Worm (Caenorhabditis elegans) whole organism, late embryonic: ENCODE results near the gene C26B9.6.
A peak's percentile ranks its signal among the peaks of the same experiment; 100 is the strongest.

Source experiments
- C08G9.2 ChIP-seq: sonication (generic microtip); optimal IDR thresholded peaks from 2 replicates; lab custom pipeline; 2016; ENCODE audit warnings: mild to moderate bottlenecking, missing genetic modification characterization, moderate library complexity, missing compliant biosample characterization
- F13H6.1 ChIP-seq: sonication (generic microtip); optimal IDR thresholded peaks from 2 replicates; lab custom pipeline; 2016; ENCODE audit warnings: missing genetic modification characterization, missing compliant biosample characterization
- K02D7.2 ChIP-seq: sonication (generic microtip); optimal IDR thresholded peaks from 2 replicates; lab custom pipeline; 2017; ENCODE audit warnings: mild to moderate bottlenecking, missing genetic modification characterization, missing compliant biosample characterization
- ahr-1 ChIP-seq: sonication (generic microtip); optimal IDR thresholded peaks from 2 replicates; lab custom pipeline; 2016; ENCODE audit warnings: missing genetic modification characterization, missing compliant biosample characterization
- ama-1 ChIP-seq: fragments of 150-350 bp; optimal IDR thresholded peaks from 2 replicates; lab custom pipeline; 2014
- ceh-18 ChIP-seq: sonication (generic microtip); optimal IDR thresholded peaks from 2 replicates; lab custom pipeline; 2016; ENCODE audit warnings: missing genetic modification characterization, missing compliant biosample characterization
- ceh-2 ChIP-seq: sonication (generic microtip); optimal IDR thresholded peaks from 2 replicates; lab custom pipeline; 2016; ENCODE audit warnings: missing genotype, missing genetic modification characterization, missing compliant biosample characterization
- ceh-24 ChIP-seq: sonication (generic microtip); optimal IDR thresholded peaks from 2 replicates; lab custom pipeline; 2016; ENCODE audit warnings: mild to moderate bottlenecking, missing genetic modification characterization, missing compliant biosample characterization
- ceh-30 ChIP-seq: fragments of 150-350 bp; optimal IDR thresholded peaks from 2 replicates; lab custom pipeline; 2014; ENCODE audit warnings: missing biosample characterization, missing genetic modification characterization
- ceh-31 ChIP-seq: sonication (generic microtip); optimal IDR thresholded peaks from 2 replicates; lab custom pipeline; 2016; ENCODE audit warnings: missing genetic modification characterization, missing compliant biosample characterization
- ceh-34 ChIP-seq: sonication (generic microtip); optimal IDR thresholded peaks from 2 replicates; lab custom pipeline; 2016; ENCODE audit warnings: mild to moderate bottlenecking, missing genetic modification characterization, missing compliant biosample characterization
- ceh-48 ChIP-seq: sonication (generic microtip); optimal IDR thresholded peaks from 2 replicates; lab custom pipeline; 2016; ENCODE audit warnings: missing genetic modification characterization, inconsistent platforms, missing compliant biosample characterization
- che-1 ChIP-seq: sonication (generic microtip); optimal IDR thresholded peaks from 2 replicates; lab custom pipeline; 2016; ENCODE audit warnings: mild to moderate bottlenecking, missing genetic modification characterization, missing compliant biosample characterization
- dmd-4 ChIP-seq: sonication (generic microtip); optimal IDR thresholded peaks from 2 replicates; lab custom pipeline; 2016; ENCODE audit warnings: borderline replicate concordance, missing genetic modification characterization, missing compliant biosample characterization
- dve-1 ChIP-seq: sonication (generic microtip); optimal IDR thresholded peaks from 2 replicates; lab custom pipeline; 2017; ENCODE audit warnings: antibody characterized with exemption, mild to moderate bottlenecking, missing genetic modification characterization, missing compliant biosample characterization
- elt-2 ChIP-seq: sonication (generic microtip); optimal IDR thresholded peaks from 2 replicates; lab custom pipeline; 2016; ENCODE audit warnings: missing genetic modification reagents, missing genetic modification characterization, missing compliant biosample characterization
- elt-4 ChIP-seq: sonication (generic microtip); optimal IDR thresholded peaks from 2 replicates; lab custom pipeline; 2016; ENCODE audit warnings: missing genetic modification characterization, missing compliant biosample characterization
- ets-4 ChIP-seq: sonication (generic microtip); optimal IDR thresholded peaks from 2 replicates; lab custom pipeline; 2016; ENCODE audit warnings: missing genetic modification characterization, missing compliant biosample characterization
- eyg-1 ChIP-seq: sonication (generic microtip); optimal IDR thresholded peaks from 2 replicates; lab custom pipeline; 2016; ENCODE audit warnings: missing genotype, missing genetic modification characterization, missing compliant biosample characterization
- fax-1 ChIP-seq: sonication (generic microtip); optimal IDR thresholded peaks from 2 replicates; lab custom pipeline; 2016; ENCODE audit warnings: missing genotype, missing genetic modification characterization, missing compliant biosample characterization
- hlh-13 ChIP-seq: fragments of 200-800 bp; sonication (Bioruptor generic); optimal IDR thresholded peaks from 2 replicates; lab custom pipeline; 2018; ENCODE audit warnings: mild to moderate bottlenecking, missing genetic modification characterization, missing compliant biosample characterization
- hlh-30 ChIP-seq: sonication (generic microtip); optimal IDR thresholded peaks from 2 replicates; lab custom pipeline; 2017; ENCODE audit warnings: antibody characterized with exemption, missing genetic modification characterization, missing compliant biosample characterization; ENCODE audit not compliant: insufficient read depth
- hlh-6 ChIP-seq: sonication (generic microtip); optimal IDR thresholded peaks from 2 replicates; lab custom pipeline; 2016; ENCODE audit warnings: missing genotype, missing genetic modification characterization, missing compliant biosample characterization
- hlh-8 ChIP-seq: sonication (generic microtip); optimal IDR thresholded peaks from 2 replicates; lab custom pipeline; 2016; ENCODE audit warnings: missing genotype, missing genetic modification characterization, missing compliant biosample characterization
- lin-11 ChIP-seq: fragments of 200-800 bp; sonication (Bioruptor generic); optimal IDR thresholded peaks from 2 replicates; lab custom pipeline; 2018; ENCODE audit warnings: mild to moderate bottlenecking, missing genetic modification characterization, missing compliant biosample characterization
- madf-2 ChIP-seq: sonication (generic microtip); optimal IDR thresholded peaks from 2 replicates; lab custom pipeline; 2017; ENCODE audit warnings: missing genetic modification characterization, missing compliant biosample characterization
- mec-3 ChIP-seq: sonication (generic microtip); optimal IDR thresholded peaks from 2 replicates; lab custom pipeline; 2016; ENCODE audit warnings: borderline replicate concordance, missing genetic modification characterization, missing compliant biosample characterization
- nfya-1 ChIP-seq: sonication (generic microtip); optimal IDR thresholded peaks from 2 replicates; lab custom pipeline; 2017; ENCODE audit warnings: missing genetic modification characterization, mild to moderate bottlenecking, missing compliant biosample characterization, antibody characterized with exemption, moderate library complexity
- pag-3 ChIP-seq: sonication (generic microtip); optimal IDR thresholded peaks from 2 replicates; lab custom pipeline; 2016; ENCODE audit warnings: missing compliant biosample characterization, missing genetic modification characterization, borderline replicate concordance
- pat-9 ChIP-seq: fragments of 200-800 bp; sonication (Bioruptor generic); optimal IDR thresholded peaks from 2 replicates; lab custom pipeline; 2018; ENCODE audit warnings: mild to moderate bottlenecking, missing genetic modification characterization, moderate library complexity, missing compliant biosample characterization
- pha-2 ChIP-seq: sonication (generic microtip); optimal IDR thresholded peaks from 2 replicates; lab custom pipeline; 2017; ENCODE audit warnings: mild to moderate bottlenecking, missing genetic modification characterization, missing compliant biosample characterization
- pqm-1 ChIP-seq: sonication (generic microtip); optimal IDR thresholded peaks from 2 replicates; lab custom pipeline; 2016; ENCODE audit warnings: missing genetic modification characterization, missing compliant biosample characterization
- pros-1 ChIP-seq: fragments of 150-350 bp; optimal IDR thresholded peaks from 2 replicates; lab custom pipeline; 2014; ENCODE audit warnings: missing biosample characterization, missing genetic modification reagents, missing genetic modification characterization
- rnt-1 ChIP-seq: sonication (generic microtip); optimal IDR thresholded peaks from 2 replicates; lab custom pipeline; 2016; ENCODE audit warnings: missing genetic modification characterization, missing compliant biosample characterization
- sdc-2 ChIP-seq: sonication (generic microtip); optimal IDR thresholded peaks from 2 replicates; lab custom pipeline; 2016; ENCODE audit warnings: missing genotype, missing genetic modification characterization, missing compliant biosample characterization
- sox-2 ChIP-seq: fragments of 200-800 bp; sonication (Bioruptor generic); IDR thresholded peaks from 2 replicates; pipeline ENCODE4 v1.3.6; 2022; ENCODE audit warnings: missing genetic modification reagents, missing genetic modification characterization, missing compliant biosample characterization
- tbx-2 ChIP-seq: sonication (generic microtip); optimal IDR thresholded peaks from 2 replicates; lab custom pipeline; 2016; ENCODE audit warnings: missing genetic modification characterization, missing compliant biosample characterization
- unc-3 ChIP-seq, 2 experiments: fragments of 200-800 bp in 1 of 2; sonication (Bioruptor generic) in 1 of 2; sonication (generic microtip) in 1 of 2; conservative IDR thresholded peaks in 1 of 2; optimal IDR thresholded peaks in 1 of 2; 2 replicates each; pipeline versions ENCODE4 v1.3.6 to Lab custom; 2016 to 2022; ENCODE audit warnings: missing compliant biosample characterization in 2 of 2, missing genetic modification characterization in 2 of 2, missing genetic modification reagents in 1 of 2
- unc-55 ChIP-seq: sonication (generic microtip); optimal IDR thresholded peaks from 2 replicates; lab custom pipeline; 2017; ENCODE audit warnings: missing biosample characterization, missing genetic modification reagents, missing genetic modification characterization
- unc-86 ChIP-seq: sonication (generic microtip); optimal IDR thresholded peaks from 2 replicates; lab custom pipeline; 2016; ENCODE audit warnings: missing genetic modification characterization, missing compliant biosample characterization
- zip-5 ChIP-seq: sonication (generic microtip); optimal IDR thresholded peaks from 2 replicates; lab custom pipeline; 2016; ENCODE audit warnings: missing genetic modification characterization, missing compliant biosample characterization

C26B9.6 gene

DNA sequence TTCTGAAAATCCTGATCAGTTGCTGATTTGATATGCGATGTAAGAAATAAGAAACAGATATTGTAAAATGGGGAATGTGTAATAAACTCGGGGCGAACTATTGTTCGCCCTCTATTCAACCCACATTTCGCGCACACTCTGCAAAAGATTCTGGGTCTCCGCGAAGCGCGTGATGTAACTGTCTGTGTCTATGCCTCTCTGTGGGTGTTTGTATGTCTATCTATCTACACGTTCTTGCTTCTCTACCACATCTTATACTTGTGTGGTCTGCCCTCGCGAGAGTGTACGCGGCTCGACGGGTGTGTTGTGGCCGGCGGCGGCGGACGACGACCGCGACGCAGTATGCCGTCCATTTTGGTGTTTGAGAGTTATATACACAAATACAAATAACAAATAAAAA lies 1.2 kb upstream of the C26B9.6 start:
- TF ChIP-seq dmd-4 (tag; lab: Kevin White, UChicago) (peak; percentile 56), sdc-2 (tag; lab: Kevin White, UChicago) (peak; percentile 53), tbx-2 (tag; lab: Kevin White, UChicago) (peak; percentile 77), mec-3 (tag; lab: Kevin White, UChicago) (no peak), hlh-6 (tag; lab: Kevin White, UChicago) (no peak), ceh-30 (tag; lab: Kevin White, UChicago) (peak; percentile 69), dve-1 (tag; lab: Kevin White, UChicago) (peak; percentile 27), che-1 (tag; lab: Kevin White, UChicago) (peak; percentile 27), F13H6.1 (tag; lab: Kevin White, UChicago) (peak; percentile 49), madf-2 (tag; lab: Kevin White, UChicago) (peak; percentile 40), rnt-1 (tag; lab: Kevin White, UChicago) (peak; percentile 81), ceh-34 (peak; percentile 68), pag-3 (tag; lab: Kevin White, UChicago) (no peak), hlh-8 (peak; percentile 1), ceh-2 (tag; lab: Kevin White, UChicago) (peak; percentile 34), elt-4 (tag; lab: Kevin White, UChicago) (no peak), unc-55 (GFP tag; lab: Kevin White, UChicago) (peak; percentile 60), hlh-30 (tag; lab: Kevin White, UChicago) (peak; percentile 91), K02D7.2 (tag; lab: Kevin White, UChicago) (no peak), eyg-1 (tag; lab: Kevin White, UChicago) (no peak), sox-2 (GFP tag; lab: Robert Waterston, UW) (peak; percentile 26; the same call in 1 of the 2 replicates), C08G9.2 (peak; percentile 12), pha-2 (tag; lab: Kevin White, UChicago) (peak; percentile 32), nfya-1 (tag; lab: Kevin White, UChicago) (peak; percentile 74), lin-11 (no peak), unc-3 (GFP tag; conservative IDR thresholded peaks at IDR 0.05; lab: Robert Waterston, UW) (no peak), unc-3 (tag; optimal IDR thresholded peaks at IDR 0.05; lab: Kevin White, UChicago) (no peak), ets-4 (tag; lab: Kevin White, UChicago) (peak; percentile 36), pros-1 (tag; lab: Kevin White, UChicago) (peak; percentile 75), pqm-1 (no peak), elt-2 (tag; lab: Kevin White, UChicago) (peak; percentile 71), ceh-31 (tag; lab: Kevin White, UChicago) (peak; percentile 69), unc-86 (tag; lab: Kevin White, UChicago) (peak; percentile 38), ceh-48 (tag; lab: Kevin White, UChicago) (no peak), pat-9 (tag; lab: Kevin White, UChicago) (peak; percentile 32), ceh-18 (peak; percentile 38)

- TF ChIP-seq K02D7.2 (tag; lab: Kevin White, UChicago) (no peak), pros-1 (tag; lab: Kevin White, UChicago) (no peak), tbx-2 (tag; lab: Kevin White, UChicago) (no peak), che-1 (tag; lab: Kevin White, UChicago) (no peak), ahr-1 (tag; lab: Kevin White, UChicago) (no peak), ama-1 (lab: Kevin White, UChicago) (no peak), fax-1 (tag; lab: Kevin White, UChicago) (no peak), ceh-24 (tag; lab: Kevin White, UChicago) (no peak), unc-3 (GFP tag; conservative IDR thresholded peaks at IDR 0.05; lab: Robert Waterston, UW) (no peak), unc-3 (tag; optimal IDR thresholded peaks at IDR 0.05; lab: Kevin White, UChicago) (no peak), zip-5 (no peak), hlh-13 (no peak), dve-1 (tag; lab: Kevin White, UChicago) (no peak), hlh-6 (tag; lab: Kevin White, UChicago) (no peak)
These were observed 4.5 kb downstream of the C26B9.6 start for ce11 chrX:5330765-5331164.
